Fruit fly (Drosophila melanogaster) whole organism, embryonic: ENCODE data around the gene CG9799.

Experiments used
- BEAF-32 ChIP-seq: fragments of 200-800 bp; sonication (Bioruptor generic); optimal IDR thresholded peaks from 3 replicates; lab custom pipeline; 2017; ENCODE audit warnings: missing biosample characterization, missing genetic modification characterization, mild to moderate bottlenecking, moderate library complexity, missing genetic modification reagents
- C15 ChIP-seq: fragments of 200-800 bp; sonication (Bioruptor generic); IDR thresholded peaks from 3 replicates; pipeline ENCODE4 v1.3.6; 2022; ENCODE audit warnings: missing biosample characterization, missing genetic modification characterization
- CG10366 ChIP-seq: fragments of 200-800 bp; sonication (Bioruptor generic); IDR thresholded peaks from 2 replicates; pipeline ENCODE4 v1.3.6; 2022; ENCODE audit warnings: missing biosample characterization, missing genetic modification characterization
- CG10462 ChIP-seq: fragments of 200-800 bp; sonication (Bioruptor generic); optimal IDR thresholded peaks from 2 replicates; lab custom pipeline; 2016; ENCODE audit warnings: missing biosample characterization, missing genetic modification characterization
- CG10543 ChIP-seq: fragments of 200-800 bp; sonication (Bioruptor generic); optimal IDR thresholded peaks from 3 replicates; lab custom pipeline; 2017; ENCODE audit warnings: missing biosample characterization, mild to moderate bottlenecking, missing genetic modification characterization, moderate library complexity
- CG13775 ChIP-seq: fragments of 200-800 bp; sonication (Bioruptor generic); optimal IDR thresholded peaks from 3 replicates; lab custom pipeline; 2017; ENCODE audit warnings: missing biosample characterization, mild to moderate bottlenecking, missing genetic modification characterization
- CG15073 ChIP-seq: fragments of 200-800 bp; sonication (Bioruptor generic); optimal IDR thresholded peaks from 2 replicates; lab custom pipeline; 2016; ENCODE audit warnings: missing biosample characterization, missing genetic modification characterization
- CG1602 ChIP-seq: fragments of 200-800 bp; sonication (Bioruptor generic); optimal IDR thresholded peaks from 3 replicates; lab custom pipeline; 2016; ENCODE audit warnings: missing biosample characterization, missing genetic modification characterization
- CG16813 ChIP-seq: fragments of 200-800 bp; sonication (Bioruptor generic); IDR thresholded peaks from 3 replicates; pipeline ENCODE4 v1.3.6; 2022; ENCODE audit warnings: missing biosample characterization, missing genetic modification characterization; ENCODE audit not compliant: partially characterized antibody
- CG16815 ChIP-seq: fragments of 200-800 bp; sonication (Bioruptor generic); optimal IDR thresholded peaks from 3 replicates; lab custom pipeline; 2017; ENCODE audit warnings: missing biosample characterization, mild to moderate bottlenecking, missing genetic modification characterization
- CG2889 ChIP-seq: fragments of 200-800 bp; sonication (Bioruptor generic); IDR thresholded peaks from 3 replicates; pipeline ENCODE4 v1.3.6; 2022; ENCODE audit warnings: missing biosample characterization, missing genetic modification characterization
- CG3065 ChIP-seq: fragments of 200-800 bp; sonication (Bioruptor generic); optimal IDR thresholded peaks from 2 replicates; lab custom pipeline; 2016; ENCODE audit warnings: missing biosample characterization, missing genetic modification characterization
- CG31441 ChIP-seq: fragments of 200-800 bp; sonication (Bioruptor generic); IDR thresholded peaks from 2 replicates; pipeline ENCODE4 v1.3.6; 2022; ENCODE audit warnings: missing biosample characterization, missing genetic modification characterization
- CG42726 ChIP-seq: fragments of 200-800 bp; sonication (Bioruptor generic); IDR thresholded peaks from 2 replicates; pipeline ENCODE4 v1.3.6; 2022; ENCODE audit warnings: missing biosample characterization, missing genetic modification characterization; ENCODE audit not compliant: partially characterized antibody
- CG5180 ChIP-seq: fragments of 200-800 bp; sonication (Bioruptor generic); optimal IDR thresholded peaks from 3 replicates; lab custom pipeline; 2017; ENCODE audit warnings: missing biosample characterization, missing genetic modification characterization, mild to moderate bottlenecking, moderate library complexity, missing genetic modification reagents
- CG6765 ChIP-seq: fragments of 200-800 bp; sonication (Bioruptor generic); optimal IDR thresholded peaks from 3 replicates; lab custom pipeline; 2017; ENCODE audit warnings: missing biosample characterization, mild to moderate bottlenecking, missing genetic modification characterization
- CG7372 ChIP-seq: fragments of 200-800 bp; sonication (Bioruptor generic); IDR thresholded peaks from 2 replicates; pipeline ENCODE4 v1.3.6; 2022; ENCODE audit warnings: missing biosample characterization, missing genetic modification characterization
- CG8765 ChIP-seq: fragments of 200-800 bp; sonication (Bioruptor generic); IDR thresholded peaks from 2 replicates; pipeline ENCODE4 v1.3.6; 2022; ENCODE audit warnings: missing biosample characterization, missing genetic modification characterization
- CG8944 ChIP-seq: fragments of 200-800 bp; sonication (Bioruptor generic); optimal IDR thresholded peaks from 3 replicates; lab custom pipeline; 2016; ENCODE audit warnings: missing biosample characterization, missing genetic modification characterization
- CG9797 ChIP-seq: fragments of 200-800 bp; sonication (Bioruptor generic); optimal IDR thresholded peaks from 3 replicates; lab custom pipeline; 2018; ENCODE audit warnings: missing biosample characterization, mild to moderate bottlenecking, missing genetic modification characterization
- CG9932 ChIP-seq: fragments of 200-800 bp; sonication (Bioruptor generic); IDR thresholded peaks from 2 replicates; pipeline ENCODE4 v1.3.6; 2022; ENCODE audit warnings: missing biosample characterization, missing genetic modification characterization
- CTCF ChIP-seq: fragments of 200-800 bp; sonication (Bioruptor generic); optimal IDR thresholded peaks from 2 replicates; lab custom pipeline; 2017; ENCODE audit warnings: missing biosample characterization, mild to moderate bottlenecking, missing genetic modification characterization, moderate library complexity
- CoRest ChIP-seq: fragments of 200-800 bp; sonication (Bioruptor generic); optimal IDR thresholded peaks from 3 replicates; lab custom pipeline; 2018; ENCODE audit warnings: missing biosample characterization, mild to moderate bottlenecking, missing genetic modification characterization, moderate library complexity
- Dbx ChIP-seq: fragments of 200-800 bp; sonication (Bioruptor generic); IDR thresholded peaks from 3 replicates; pipeline ENCODE4 v1.3.6; 2022; ENCODE audit warnings: missing biosample characterization, missing genetic modification characterization
- Eip74EF ChIP-seq, 2 experiments: fragments of 200-800 bp in 1 of 2; fragments of >200 bp in 1 of 2; sonication (Bioruptor generic) in 1 of 2; optimal IDR thresholded peaks; 2 replicates each; lab custom pipeline; 2017 to 2019; ENCODE audit warnings: missing biosample characterization in 2 of 2, missing genetic modification characterization in 2 of 2, mild to moderate bottlenecking in 1 of 2, moderate library complexity in 1 of 2
- Elba2 ChIP-seq: fragments of 200-800 bp; sonication (Bioruptor generic); optimal IDR thresholded peaks from 3 replicates; lab custom pipeline; 2016; ENCODE audit warnings: missing biosample characterization, missing genetic modification characterization
- HLH4C ChIP-seq: fragments of 200-800 bp; sonication (Bioruptor generic); IDR thresholded peaks from 3 replicates; pipeline ENCODE4 v1.3.6; 2022; ENCODE audit warnings: missing biosample characterization, missing genetic modification characterization; ENCODE audit not compliant: partially characterized antibody
- HLH54F ChIP-seq: fragments of 200-800 bp; sonication (Bioruptor generic); optimal IDR thresholded peaks from 3 replicates; lab custom pipeline; 2016; ENCODE audit warnings: missing biosample characterization, missing genetic modification characterization
- HLHmδ ChIP-seq: fragments of 200-800 bp; sonication (Bioruptor generic); optimal IDR thresholded peaks from 2 replicates; lab custom pipeline; 2018; ENCODE audit warnings: missing biosample characterization, mild to moderate bottlenecking, missing genetic modification characterization, moderate library complexity
- HmgZ ChIP-seq: fragments of 200-800 bp; sonication (Bioruptor generic); optimal IDR thresholded peaks from 2 replicates; lab custom pipeline; 2018; ENCODE audit warnings: missing biosample characterization, mild to moderate bottlenecking, missing genetic modification characterization
- Hr3 ChIP-seq: fragments of 200-800 bp; sonication (Bioruptor generic); optimal IDR thresholded peaks from 3 replicates; lab custom pipeline; 2016; ENCODE audit warnings: missing biosample characterization, missing genetic modification characterization
- MTF-1 ChIP-seq: fragments of 200-800 bp; sonication (Bioruptor generic); optimal IDR thresholded peaks from 2 replicates; lab custom pipeline; 2018; ENCODE audit warnings: missing biosample characterization, mild to moderate bottlenecking, missing genetic modification characterization, borderline replicate concordance
- Mad ChIP-seq: fragments of 200-800 bp; sonication (Bioruptor generic); optimal IDR thresholded peaks from 2 replicates; lab custom pipeline; 2016; ENCODE audit warnings: missing biosample characterization, missing genetic modification characterization
- caup ChIP-seq: fragments of 200-800 bp; sonication (Bioruptor generic); optimal IDR thresholded peaks from 3 replicates; lab custom pipeline; 2017; ENCODE audit warnings: missing biosample characterization, mild to moderate bottlenecking, missing genetic modification characterization, moderate library complexity; ENCODE audit not compliant: severe bottlenecking
- ci ChIP-seq: fragments of 200-800 bp; sonication (Bioruptor generic); IDR thresholded peaks from 3 replicates; pipeline ENCODE4 v1.3.6; 2022; ENCODE audit warnings: missing biosample characterization, missing genetic modification characterization
- ewg ChIP-seq: fragments of 200-800 bp; sonication (Bioruptor generic); optimal IDR thresholded peaks from 3 replicates; lab custom pipeline; 2017; ENCODE audit warnings: mild to moderate bottlenecking, missing biosample characterization, missing genetic modification reagents, missing genetic modification characterization
- hbn ChIP-seq: fragments of 200-800 bp; sonication (Bioruptor generic); IDR thresholded peaks from 2 replicates; pipeline ENCODE4 v1.3.6; 2022; ENCODE audit warnings: missing biosample characterization, missing genetic modification characterization; ENCODE audit not compliant: partially characterized antibody
- lov ChIP-seq, 2 experiments: fragments of 200-800 bp in 1 of 2; fragments of >200 bp in 1 of 2; sonication (Bioruptor generic) in 1 of 2; IDR thresholded peaks in 1 of 2; optimal IDR thresholded peaks in 1 of 2; 2 replicates in 1 of 2; 3 replicates in 1 of 2; pipeline versions ENCODE4 v1.3.6 to Lab custom; 2017 to 2022; ENCODE audit warnings: missing biosample characterization in 1 of 2, missing genetic modification characterization in 1 of 2
- maf-S ChIP-seq: fragments of 200-800 bp; sonication (Bioruptor generic); optimal IDR thresholded peaks from 2 replicates; lab custom pipeline; 2016; ENCODE audit warnings: missing biosample characterization, missing genetic modification characterization
- peb ChIP-seq: fragments of 200-800 bp; sonication (Bioruptor generic); IDR thresholded peaks from 2 replicates; pipeline ENCODE4 v1.3.6; 2022; ENCODE audit warnings: missing biosample characterization, missing genetic modification characterization
- sc ChIP-seq, 3 experiments: fragments of >200 bp in 2 of 3; fragments of 200-800 bp in 1 of 3; sonication (Bioruptor generic) in 1 of 3; optimal IDR thresholded peaks; 2 replicates in 2 of 3; 3 replicates in 1 of 3; lab custom pipeline; 2017; ENCODE audit warnings: mild to moderate bottlenecking in 1 of 3, missing biosample characterization in 1 of 3, missing genetic modification characterization in 1 of 3, missing genetic modification reagents in 1 of 3
- schlank ChIP-seq: fragments of 200-800 bp; sonication (Bioruptor generic); optimal IDR thresholded peaks from 2 replicates; lab custom pipeline; 2018; ENCODE audit warnings: missing biosample characterization, mild to moderate bottlenecking, missing genetic modification characterization
- scrt ChIP-seq: fragments of 200-800 bp; sonication (Bioruptor generic); optimal IDR thresholded peaks from 2 replicates; lab custom pipeline; 2018; ENCODE audit warnings: missing biosample characterization, mild to moderate bottlenecking, missing genetic modification characterization, moderate library complexity
- slou ChIP-seq: fragments of 200-800 bp; sonication (Bioruptor generic); optimal IDR thresholded peaks from 3 replicates; lab custom pipeline; 2016; ENCODE audit warnings: missing biosample characterization, missing genetic modification characterization
- sob ChIP-seq: fragments of 200-800 bp; sonication (Bioruptor generic); IDR thresholded peaks from 2 replicates; pipeline ENCODE4 v1.3.6; 2022; ENCODE audit warnings: missing biosample characterization, missing genetic modification characterization
- tgo ChIP-seq: fragments of 200-800 bp; sonication (Bioruptor generic); IDR thresholded peaks from 3 replicates; pipeline ENCODE4 v1.3.6; 2022; ENCODE audit warnings: missing biosample characterization, missing genetic modification characterization
- tll ChIP-seq, 2 experiments: fragments of 200-800 bp in 1 of 2; fragments of >200 bp in 1 of 2; sonication (Bioruptor generic) in 1 of 2; optimal IDR thresholded peaks; 2 replicates each; lab custom pipeline; 2017 to 2019; ENCODE audit warnings: missing biosample characterization in 2 of 2, missing genetic modification characterization in 2 of 2, mild to moderate bottlenecking in 1 of 2, moderate library complexity in 1 of 2
- twi ChIP-seq: fragments of 200-800 bp; optimal IDR thresholded peaks from 2 replicates; lab custom pipeline; 2019; ENCODE audit warnings: missing biosample characterization, mild to moderate bottlenecking, missing genetic modification characterization, moderate library complexity
- wek ChIP-seq: fragments of 200-800 bp; sonication (Bioruptor generic); optimal IDR thresholded peaks from 3 replicates; lab custom pipeline; 2018; ENCODE audit warnings: missing biosample characterization, mild to moderate bottlenecking, missing genetic modification characterization, moderate library complexity

Gene CG9799

DNA sequence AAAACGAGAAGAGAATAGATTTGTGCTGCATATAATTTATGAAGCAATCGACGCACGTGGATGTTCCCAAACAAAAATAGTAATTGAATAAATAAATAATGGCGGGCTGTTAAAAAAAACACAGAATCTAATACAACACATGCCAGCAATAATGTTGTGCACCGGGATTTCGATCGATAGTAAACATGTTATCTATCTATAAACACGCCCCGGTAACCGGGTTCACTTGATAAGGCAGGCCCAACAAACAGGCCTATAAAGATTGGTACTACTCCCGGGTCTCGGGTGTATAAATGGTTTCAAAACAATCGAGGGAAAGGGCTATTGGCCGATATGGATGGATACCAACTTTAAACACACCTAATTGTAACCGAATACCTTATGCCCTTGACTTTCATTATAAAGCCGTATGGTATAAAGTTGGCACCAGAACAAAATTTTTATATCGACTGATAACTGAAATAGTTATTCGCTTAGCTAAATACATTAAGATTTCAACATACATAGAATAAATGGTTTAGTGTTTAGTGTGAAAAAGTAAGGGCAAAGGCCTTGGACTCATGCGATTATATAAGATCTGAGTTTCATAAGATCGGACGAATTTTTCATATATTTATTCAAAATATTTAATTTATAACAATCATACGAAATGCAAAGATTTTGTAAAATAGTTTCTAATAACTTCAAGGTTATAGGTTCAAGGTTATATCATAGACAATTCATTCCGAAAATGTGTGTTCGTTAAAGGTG is 22.7 kb downstream of the CG9799 start (continued):
- TF ChIP-seq HLH4C (no peak), twi (peak; percentile 80), CTCF (no peak), CG7372 (GFP tag; lab: Robert Waterston, UW) (no peak), Hr3 (GFP tag; lab: Kevin White, UChicago) (no peak), ci (GFP tag; lab: Robert Waterston, UW) (no peak), HLHmδ (GFP tag; lab: Kevin White, UChicago) (no peak), peb (GFP tag; lab: Robert Waterston, UW) (no peak), wek (GFP tag; lab: Kevin White, UChicago) (no peak), tll (GFP tag; optimal IDR thresholded peaks at IDR 0.05; lab: Kevin White, UChicago) (no peak), HmgZ (tag; lab: Kevin White, UChicago) (no peak), caup (GFP tag; lab: Kevin White, UChicago) (peak; percentile 5), slou (GFP tag; lab: Kevin White, UChicago) (no peak), CG1602 (GFP tag; lab: Kevin White, UChicago) (no peak), CG42726 (GFP tag; lab: Robert Waterston, UW) (no peak), CG15073 (GFP tag; lab: Kevin White, UChicago) (no peak), maf-S (GFP tag; lab: Kevin White, UChicago) (no peak), ewg (no peak), HLH54F (GFP tag; lab: Kevin White, UChicago) (no peak), Eip74EF (GFP tag; optimal IDR thresholded peaks at IDR 0.05; lab: Kevin White, UChicago) (no peak), CG5180 (GFP tag; lab: Kevin White, UChicago) (no peak), CG10462 (GFP tag; lab: Kevin White, UChicago) (no peak), tgo (GFP tag; lab: Robert Waterston, UW) (no peak), CG8765 (GFP tag; lab: Robert Waterston, UW) (no peak), CG10366 (GFP tag; lab: Robert Waterston, UW) (no peak), CG13775 (no peak), CG8944 (no peak), CG9932 (GFP tag; lab: Robert Waterston, UW) (no peak), sc (optimal IDR thresholded peaks at IDR 0.05; lab: Kevin White, UChicago) (no peak), sc (GFP tag; optimal IDR thresholded peaks at IDR 0.05; lab: Kevin White, UChicago) (no peak), BEAF-32 (GFP tag; lab: Kevin White, UChicago) (no peak), CoRest (tag; lab: Kevin White, UChicago) (no peak), C15 (GFP tag; lab: Robert Waterston, UW) (no peak), CG10543 (GFP tag; lab: Kevin White, UChicago) (peak; percentile 32), schlank (tag; lab: Kevin White, UChicago) (no peak), CG3065 (GFP tag; lab: Kevin White, UChicago) (no peak), CG16813 (GFP tag; lab: Robert Waterston, UW) (no peak), CG31441 (GFP tag; lab: Robert Waterston, UW) (no peak), lov (optimal IDR thresholded peaks at IDR 0.05; lab: Kevin White, UChicago) (no peak), lov (GFP tag; IDR thresholded peaks at IDR 0.05; lab: Robert Waterston, UW) (no peak), CG6765 (no peak), CG16815 (GFP tag; lab: Kevin White, UChicago) (no peak), hbn (GFP tag; lab: Robert Waterston, UW) (no peak), CG2889 (GFP tag; lab: Robert Waterston, UW) (no peak), Mad (no peak), sob (GFP tag; lab: Robert Waterston, UW) (no peak), Elba2 (no peak), Dbx (no peak), MTF-1 (no peak), CG9797 (GFP tag; lab: Kevin White, UChicago) (no peak), scrt (no peak)
